Worm (Caenorhabditis elegans) whole organism, L4 larva: ENCODE data around the gene nucb-1.
A peak's percentile ranks its signal among the peaks of the same experiment; 100 is the strongest.

Experiments
- F10B5.3 ChIP-seq: sonication (generic microtip); optimal IDR thresholded peaks from 2 replicates; lab custom pipeline; 2016; ENCODE audit warnings: mild to moderate bottlenecking, missing genetic modification characterization, missing compliant biosample characterization
- F49E8.2 ChIP-seq: sonication (generic microtip); optimal IDR thresholded peaks from 2 replicates; lab custom pipeline; 2016; ENCODE audit warnings: missing compliant biosample characterization, mild to moderate bottlenecking, missing genetic modification characterization, borderline replicate concordance
- T26A8.4 ChIP-seq: fragments of 200-800 bp; sonication (Bioruptor generic); IDR thresholded peaks from 2 replicates; pipeline ENCODE4 v1.3.6; 2022; ENCODE audit warnings: missing genetic modification characterization, missing compliant biosample characterization
- Y48G9A.11 ChIP-seq: fragments of 200-800 bp; sonication (Bioruptor generic); IDR thresholded peaks from 2 replicates; pipeline ENCODE4 v1.3.6; 2022; ENCODE audit warnings: missing genetic modification reagents, missing genetic modification characterization, missing compliant biosample characterization
- Y5F2A.4 ChIP-seq: fragments of 200-800 bp; sonication (Bioruptor generic); optimal IDR thresholded peaks from 2 replicates; lab custom pipeline; 2018; ENCODE audit warnings: mild to moderate bottlenecking, missing genetic modification characterization, missing compliant biosample characterization
- aha-1 ChIP-seq: fragments of 150-350 bp; peaks from one replicate; lab custom pipeline; 2014; ENCODE audit warnings: missing biosample characterization, missing genetic modification characterization
- attf-4 ChIP-seq: sonication (generic microtip); optimal IDR thresholded peaks from 3 replicates; lab custom pipeline; 2017; ENCODE audit warnings: missing biosample characterization, missing genetic modification characterization
- ceh-32 ChIP-seq: sonication (generic microtip); optimal IDR thresholded peaks from 2 replicates; lab custom pipeline; 2016; ENCODE audit warnings: mild to moderate bottlenecking, missing genetic modification characterization, missing compliant biosample characterization; ENCODE audit not compliant: poor library complexity
- ceh-82 ChIP-seq: sonication (generic microtip); optimal IDR thresholded peaks from 2 replicates; lab custom pipeline; 2017; ENCODE audit warnings: missing biosample characterization, missing genetic modification characterization
- ces-1 ChIP-seq: fragments of 150-350 bp; sonication (generic microtip); optimal IDR thresholded peaks from 4 replicates; lab custom pipeline; 2014; ENCODE audit warnings: missing biosample characterization, missing genetic modification reagents, missing genetic modification characterization
- ctbp-1 ChIP-seq: fragments of 200-800 bp; sonication (Bioruptor generic); IDR thresholded peaks from 2 replicates; pipeline ENCODE4 v1.3.6; 2022; ENCODE audit warnings: missing genetic modification reagents, missing genetic modification characterization, missing compliant biosample characterization
- daf-12 ChIP-seq: fragments of 150-350 bp; optimal IDR thresholded peaks from 2 replicates; lab custom pipeline; 2014; ENCODE audit warnings: missing biosample characterization, missing genetic modification reagents, missing genetic modification characterization
- daf-16 ChIP-seq, 3 experiments: sonication (generic microtip); optimal IDR thresholded peaks; 2 replicates each; lab custom pipeline; 2016 to 2017; ENCODE audit warnings: missing genetic modification characterization in 3 of 3, missing genetic modification reagents in 3 of 3, mild to moderate bottlenecking in 2 of 3, missing compliant biosample characterization in 2 of 3, missing biosample characterization in 1 of 3, moderate library complexity in 1 of 3
- dmd-6 ChIP-seq: fragments of 200-800 bp; sonication (Bioruptor generic); IDR thresholded peaks from 2 replicates; pipeline ENCODE4 v1.3.6; 2022; ENCODE audit warnings: missing genetic modification reagents, missing genetic modification characterization, missing compliant biosample characterization
- dmd-8 ChIP-seq: fragments of 200-800 bp; sonication (Bioruptor generic); IDR thresholded peaks from 2 replicates; pipeline ENCODE4 v1.3.6; 2022; ENCODE audit warnings: missing genetic modification characterization, missing compliant biosample characterization
- dmd-9 ChIP-seq: fragments of 200-800 bp; sonication (Bioruptor generic); IDR thresholded peaks from 2 replicates; pipeline ENCODE4 v1.3.6; 2022; ENCODE audit warnings: missing genetic modification reagents, missing genetic modification characterization, missing compliant biosample characterization
- dve-1 ChIP-seq: sonication (generic microtip); optimal IDR thresholded peaks from 2 replicates; lab custom pipeline; 2017; ENCODE audit warnings: antibody characterized with exemption, mild to moderate bottlenecking, missing genetic modification characterization, missing compliant biosample characterization; ENCODE audit not compliant: insufficient read depth
- egl-43 ChIP-seq: fragments of 200-800 bp; sonication (Bioruptor generic); IDR thresholded peaks from 2 replicates; pipeline ENCODE4 v1.3.6; 2022; ENCODE audit warnings: missing genetic modification reagents, missing genetic modification characterization, missing compliant biosample characterization
- fkh-10 ChIP-seq: fragments of 150-350 bp; optimal IDR thresholded peaks from 2 replicates; lab custom pipeline; 2014; ENCODE audit warnings: missing biosample characterization, missing genetic modification reagents, missing genetic modification characterization
- hlh-30 ChIP-seq: sonication (generic microtip); optimal IDR thresholded peaks from 2 replicates; lab custom pipeline; 2017; ENCODE audit warnings: antibody characterized with exemption, mild to moderate bottlenecking, missing genetic modification characterization, missing compliant biosample characterization; ENCODE audit not compliant: insufficient read depth
- lin-1 ChIP-seq: fragments of 200-800 bp; sonication (Bioruptor generic); IDR thresholded peaks from 2 replicates; pipeline ENCODE4 v1.3.6; 2022; ENCODE audit warnings: missing genetic modification reagents, missing genetic modification characterization, missing compliant biosample characterization
- lin-13 ChIP-seq: fragments of 150-350 bp; optimal IDR thresholded peaks from 2 replicates; lab custom pipeline; 2014; ENCODE audit warnings: missing biosample characterization, missing genetic modification reagents, missing genetic modification characterization
- lin-38 ChIP-seq: fragments of 200-800 bp; sonication (Bioruptor generic); IDR thresholded peaks from 2 replicates; pipeline ENCODE4 v1.3.6; 2022; ENCODE audit warnings: missing genetic modification reagents, missing genetic modification characterization, missing compliant biosample characterization
- mdl-1 ChIP-seq, 2 experiments: fragments of 150-350 bp in 1 of 2; sonication (generic microtip) in 1 of 2; optimal IDR thresholded peaks; 2 replicates each; lab custom pipeline; 2014 to 2017; ENCODE audit warnings: missing biosample characterization in 2 of 2, missing genetic modification characterization in 2 of 2
- mxl-2 ChIP-seq: fragments of 200-800 bp; sonication (Bioruptor generic); conservative IDR thresholded peaks from 2 replicates; pipeline ENCODE4 v1.3.6; 2022; ENCODE audit warnings: missing genetic modification reagents, missing genetic modification characterization, missing compliant biosample characterization
- nhr-10 ChIP-seq: fragments of 150-350 bp; optimal IDR thresholded peaks from 2 replicates; lab custom pipeline; 2014; ENCODE audit warnings: missing biosample characterization, missing genetic modification characterization
- nhr-102 ChIP-seq: sonication (generic microtip); optimal IDR thresholded peaks from 2 replicates; lab custom pipeline; 2016; ENCODE audit warnings: mild to moderate bottlenecking, missing genetic modification characterization, moderate library complexity, missing compliant biosample characterization
- nhr-11 ChIP-seq: fragments of 150-350 bp; optimal IDR thresholded peaks from 2 replicates; lab custom pipeline; 2014; ENCODE audit warnings: missing biosample characterization, missing genetic modification characterization
- nhr-111 ChIP-seq: fragments of 200-800 bp; sonication (Bioruptor generic); optimal IDR thresholded peaks from 2 replicates; lab custom pipeline; 2018; ENCODE audit warnings: mild to moderate bottlenecking, missing genetic modification characterization, missing compliant biosample characterization
- nhr-237 ChIP-seq: sonication (generic microtip); optimal IDR thresholded peaks from 2 replicates; lab custom pipeline; 2017; ENCODE audit warnings: missing biosample characterization, missing genetic modification characterization
- nhr-42 ChIP-seq: fragments of 200-800 bp; sonication (Bioruptor generic); IDR thresholded peaks from 2 replicates; pipeline ENCODE4 v1.3.6; 2022; ENCODE audit warnings: missing genetic modification characterization, missing compliant biosample characterization
- nhr-6 ChIP-seq: fragments of 150-350 bp; optimal IDR thresholded peaks from 2 replicates; lab custom pipeline; 2014; ENCODE audit warnings: missing biosample characterization, missing genetic modification characterization
- nhr-76 ChIP-seq: fragments of 150-350 bp; optimal IDR thresholded peaks from 2 replicates; lab custom pipeline; 2014; ENCODE audit warnings: missing biosample characterization, missing genetic modification characterization
- nhr-77 ChIP-seq: fragments of 150-350 bp; optimal IDR thresholded peaks from 2 replicates; lab custom pipeline; 2014; ENCODE audit warnings: missing biosample characterization, missing genetic modification characterization
- pha-4 ChIP-seq, 2 experiments: fragments of 150-350 bp in 1 of 2; fragments of 200-800 bp in 1 of 2; sonication (Bioruptor generic) in 1 of 2; IDR thresholded peaks in 1 of 2; optimal IDR thresholded peaks in 1 of 2; 2 replicates each; pipeline versions ENCODE4 v1.3.6 to Lab custom; 2014 to 2022; ENCODE audit warnings: missing genetic modification characterization in 2 of 2, missing genetic modification reagents in 2 of 2, missing biosample characterization in 1 of 2, missing compliant biosample characterization in 1 of 2
- php-3 ChIP-seq: fragments of 200-800 bp; sonication (Bioruptor generic); IDR thresholded peaks from 2 replicates; pipeline ENCODE4 v1.3.6; 2022; ENCODE audit warnings: missing genetic modification reagents, missing genetic modification characterization, missing compliant biosample characterization
- saeg-2 ChIP-seq: fragments of 200-800 bp; sonication (Bioruptor generic); IDR thresholded peaks from 2 replicates; pipeline ENCODE4 v1.3.6; 2022; ENCODE audit warnings: missing genetic modification reagents, missing genetic modification characterization, missing compliant biosample characterization
- sdz-12 ChIP-seq: fragments of 200-800 bp; sonication (Bioruptor generic); optimal IDR thresholded peaks from 2 replicates; lab custom pipeline; 2018; ENCODE audit warnings: mild to moderate bottlenecking, missing genetic modification characterization, missing compliant biosample characterization
- set-16 ChIP-seq: fragments of 200-800 bp; sonication (Bioruptor generic); IDR thresholded peaks from 2 replicates; pipeline ENCODE4 v1.3.6; 2022; ENCODE audit warnings: missing genetic modification reagents, missing genetic modification characterization, missing compliant biosample characterization
- skn-1 ChIP-seq: fragments of 150-350 bp; optimal IDR thresholded peaks from 2 replicates; lab custom pipeline; 2014; ENCODE audit warnings: missing biosample characterization, missing genetic modification characterization
- snpc-1.2 ChIP-seq: fragments of 200-800 bp; sonication (Bioruptor generic); IDR thresholded peaks from 2 replicates; pipeline ENCODE4 v1.3.6; 2022; ENCODE audit warnings: missing genetic modification reagents, missing genetic modification characterization, missing compliant biosample characterization
- snpc-4 ChIP-seq: fragments of 150-350 bp; optimal IDR thresholded peaks from 2 replicates; lab custom pipeline; 2014; ENCODE audit warnings: missing biosample characterization, missing genetic modification characterization
- spr-3 ChIP-seq: fragments of 200-800 bp; sonication (Bioruptor generic); optimal IDR thresholded peaks from 2 replicates; lab custom pipeline; 2018; ENCODE audit warnings: mild to moderate bottlenecking, missing genetic modification characterization, missing compliant biosample characterization
- tra-1 ChIP-seq: fragments of 200-800 bp; sonication (Bioruptor generic); IDR thresholded peaks from 2 replicates; pipeline ENCODE4 v1.3.6; 2022; ENCODE audit warnings: missing genetic modification reagents, missing genetic modification characterization, missing compliant biosample characterization
- unc-39 ChIP-seq: sonication (generic microtip); optimal IDR thresholded peaks from 2 replicates; lab custom pipeline; 2017; ENCODE audit warnings: missing biosample characterization, missing genetic modification characterization
- unc-62 ChIP-seq, 3 experiments: fragments of 150-350 bp in 1 of 3; sonication (generic microtip); optimal IDR thresholded peaks in 2 of 3; peaks in 1 of 3; 1 replicate in 1 of 3; 2 replicates in 2 of 3; lab custom pipeline; 2014 to 2017; ENCODE audit warnings: missing biosample characterization in 3 of 3, missing genetic modification characterization in 3 of 3, missing genetic modification reagents in 3 of 3, missing genotype in 1 of 3
- vab-7 ChIP-seq: fragments of 200-800 bp; sonication (Bioruptor generic); IDR thresholded peaks from 2 replicates; pipeline ENCODE4 v1.3.6; 2022; ENCODE audit warnings: missing genetic modification reagents, missing genetic modification characterization, missing compliant biosample characterization
- zag-1 ChIP-seq: fragments of 150-350 bp; optimal IDR thresholded peaks from 2 replicates; lab custom pipeline; 2014; ENCODE audit warnings: missing biosample characterization, missing genetic modification characterization
- zfp-2 ChIP-seq: sonication (generic microtip); optimal IDR thresholded peaks from 2 replicates; lab custom pipeline; 2016; ENCODE audit warnings: mild to moderate bottlenecking, missing genetic modification characterization, missing compliant biosample characterization
- zip-11 ChIP-seq: fragments of 200-800 bp; sonication (Bioruptor generic); IDR thresholded peaks from 2 replicates; pipeline ENCODE4 v1.3.6; 2022; ENCODE audit warnings: missing genetic modification characterization, missing compliant biosample characterization
- ztf-7 ChIP-seq: fragments of 150-350 bp; optimal IDR thresholded peaks from 2 replicates; lab custom pipeline; 2014; ENCODE audit warnings: missing biosample characterization, missing genetic modification characterization

nucb-1 gene

ce11 chrX:10218779-10219178 is 21.3 kb downstream of the nucb-1 start, which contains the start of gene F44A6.5 (continued):
- TF ChIP-seq F49E8.2 (tag; lab: Kevin White, UChicago) (no peak), F10B5.3 (no peak), zfp-2 (no peak), aha-1 (tag; lab: Kevin White, UChicago) (peak; percentile 8), sdz-12 (GFP tag; lab: Kevin White, UChicago) (no peak), nhr-111 (GFP tag; lab: Kevin White, UChicago) (no peak), php-3 (GFP tag; lab: Robert Waterston, UW) (0 out of 2 replicates have a peak, but pooled peaks have one; percentile 9), hlh-30 (tag; lab: Kevin White, UChicago) (peak; percentile 91), dmd-9 (no peak), pha-4 (GFP tag; IDR thresholded peaks at IDR 0.05; lab: Robert Waterston, UW) (no peak), pha-4 (tag; optimal IDR thresholded peaks at IDR 0.05; lab: Kevin White, UChicago) (no peak), skn-1 (tag; lab: Kevin White, UChicago) (no peak), egl-43 (GFP tag; lab: Robert Waterston, UW) (no peak), vab-7 (GFP tag; lab: Robert Waterston, UW) (no peak), ces-1 (no peak), set-16 (GFP tag; lab: Robert Waterston, UW) (no peak), dmd-6 (peak; percentile 56; the same call in 1 of the 2 replicates), lin-38 (GFP tag; lab: Robert Waterston, UW) (no peak), nhr-42 (GFP tag; lab: Robert Waterston, UW) (0 out of 2 replicates have a peak, but pooled peaks have one; percentile 1), ctbp-1 (GFP tag; lab: Robert Waterston, UW) (no peak), unc-39 (tag; lab: Kevin White, UChicago) (no peak), nhr-237 (tag; lab: Kevin White, UChicago) (no peak), daf-16 (GFP tag; optimal IDR thresholded peaks at IDR 0.05; lab: Kevin White, UChicago) (no peak), daf-16 (tag; optimal IDR thresholded peaks at IDR 0.05; lab: Kevin White, UChicago) (peak; percentile 90), saeg-2 (no peak), lin-13 (no peak), zag-1 (tag; lab: Kevin White, UChicago) (no peak), daf-12 (tag; lab: Kevin White, UChicago) (no peak), dmd-8 (no peak), ceh-82 (tag; lab: Kevin White, UChicago) (no peak), ceh-32 (tag; lab: Kevin White, UChicago) (no peak), zip-11 (GFP tag; lab: Robert Waterston, UW) (no peak), snpc-1.2 (no peak), dve-1 (peak; percentile 91), lin-1 (GFP tag; lab: Robert Waterston, UW) (no peak), mdl-1 (tag; optimal IDR thresholded peaks at IDR 0.05; lab: Kevin White, UChicago) (peak in 1 of 2 experiments; percentile 85), spr-3 (GFP tag; lab: Kevin White, UChicago) (no peak), mxl-2 (GFP tag; lab: Robert Waterston, UW) (no peak), unc-62 (GFP tag; optimal IDR thresholded peaks at IDR 0.05 in 1 of 2; lab: Kevin White, UChicago) (peak in 1 of 2 experiments; percentile 15), unc-62 (tag; optimal IDR thresholded peaks at IDR 0.05; lab: Kevin White, UChicago) (no peak), ztf-7 (tag; lab: Kevin White, UChicago) (peak; percentile 20), nhr-10 (tag; lab: Kevin White, UChicago) (no peak), nhr-11 (peak; percentile 40), T26A8.4 (GFP tag; lab: Robert Waterston, UW) (no peak), attf-4 (tag; lab: Kevin White, UChicago) (no peak), Y48G9A.11 (no peak), fkh-10 (no peak), nhr-6 (tag; lab: Kevin White, UChicago) (no peak), Y5F2A.4 (no peak), nhr-102 (tag; lab: Kevin White, UChicago) (peak; percentile 57), snpc-4 (no peak), nhr-76 (tag; lab: Kevin White, UChicago) (no peak), nhr-77 (tag; lab: Kevin White, UChicago) (no peak), tra-1 (no peak)
